Worm (Caenorhabditis elegans): ENCODE measurements around the gene gcl-1.

ce11 chrIV:13422200-13422599 is 9.5 kb upstream of the gcl-1 start, which contains the start of gene nol-9:
- TF ChIP-seq elt-3 (tag; optimal IDR thresholded peaks at IDR 0.05) = no peak
- no peak for TF ChIP-seq ces-1 (GFP tag; optimal IDR thresholded peaks at IDR 0.05)
- no peak for TF ChIP-seq fos-1 (tag; optimal IDR thresholded peaks at IDR 0.05)
- no peak for TF ChIP-seq ztf-4 (tag; optimal IDR thresholded peaks at IDR 0.05)
- TF ChIP-seq ama-1 (optimal IDR thresholded peaks at IDR 0.05) = no peak
- TF ChIP-seq unc-62 (GFP tag; optimal IDR thresholded peaks at IDR 0.05) = no peak
- TF ChIP-seq nhr-77 (tag; optimal IDR thresholded peaks at IDR 0.05) = no peak

Data from whole organism, L1 larva.